Worm (Caenorhabditis elegans): ENCODE results near the gene gei-3.

gei-3 gene

DNA sequence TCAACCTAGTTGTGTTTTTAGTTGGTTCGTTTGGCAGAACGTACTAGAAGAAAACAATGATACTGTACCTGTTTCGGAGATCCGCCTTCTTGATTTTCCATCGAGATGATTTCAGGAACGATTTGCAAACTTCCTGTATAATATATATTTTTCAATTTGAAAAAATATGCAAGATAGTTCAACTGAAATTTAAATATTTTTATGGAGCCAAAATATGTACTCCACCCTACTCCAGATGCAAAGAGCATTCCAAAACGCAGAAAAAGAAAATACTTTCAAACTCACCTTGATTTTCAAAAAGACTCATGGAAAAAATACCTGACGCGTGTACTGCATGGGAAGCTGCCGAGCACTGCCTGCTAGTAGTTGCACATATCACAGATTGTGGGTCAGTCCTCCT lies at the start of gene gei-3:
Gene gei-3, minus strand, starts transcription at position 101 of the 400 bp plus-strand sequence.
- TF ChIP-seq ztf-29 (GFP tag; IDR thresholded peaks at IDR 0.05), result no peak
- TF ChIP-seq cog-1 (tag; optimal IDR thresholded peaks at IDR 0.05), result no peak
- TF ChIP-seq flt-1 (GFP tag; IDR thresholded peaks at IDR 0.05), result no peak
- TF ChIP-seq ref-1 (GFP tag; conservative IDR thresholded peaks at IDR 0.05), result no peak
- no peak for TF ChIP-seq klf-2 (GFP tag; conservative IDR thresholded peaks at IDR 0.05)
- no peak for TF ChIP-seq tab-1 (GFP tag; IDR thresholded peaks at IDR 0.05)
- TF ChIP-seq ztf-23 (GFP tag; IDR thresholded peaks at IDR 0.05), result no peak

DNA sequence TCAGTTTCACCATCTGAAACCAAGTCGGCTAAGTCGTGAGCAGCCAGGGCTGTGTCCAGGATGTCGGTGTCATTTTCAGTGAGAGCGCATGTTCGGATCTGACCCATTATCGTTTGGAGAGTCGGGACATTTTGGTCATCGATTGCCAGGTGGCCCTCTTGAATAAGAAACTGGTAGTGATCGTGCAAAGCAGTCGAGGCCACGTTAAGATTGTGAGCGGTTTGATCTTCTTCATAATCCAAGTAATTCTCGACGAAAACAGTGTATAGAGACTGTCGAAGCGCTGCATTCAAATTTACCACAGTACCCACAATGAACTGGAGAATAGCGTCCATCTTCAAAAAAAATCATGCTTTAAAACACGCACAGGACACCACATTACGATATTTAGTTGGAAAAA lies 49.1 kb upstream of the gei-3 start, which contains the start of gene T14G8.6:
Gene T14G8.6, minus strand, starts transcription at position 338 of the 400 bp plus-strand sequence.
- TF ChIP-seq T22C8.4 (GFP tag; IDR thresholded peaks at IDR 0.05), result no peak
- TF ChIP-seq ztf-29 (GFP tag; IDR thresholded peaks at IDR 0.05), result no peak
- no peak for TF ChIP-seq ztf-23 (GFP tag; IDR thresholded peaks at IDR 0.05)
- no peak for TF ChIP-seq cog-1 (tag; optimal IDR thresholded peaks at IDR 0.05)
- no peak for TF ChIP-seq klf-2 (GFP tag; conservative IDR thresholded peaks at IDR 0.05)
- no peak for TF ChIP-seq ref-1 (GFP tag; conservative IDR thresholded peaks at IDR 0.05)
- no peak for TF ChIP-seq flt-1 (GFP tag; IDR thresholded peaks at IDR 0.05)
- TF ChIP-seq med-1 (GFP tag; optimal IDR thresholded peaks at IDR 0.05; ENCODE audit: insufficient read depth), result no peak
- TF ChIP-seq tab-1 (GFP tag; IDR thresholded peaks at IDR 0.05), result no peak

DNA sequence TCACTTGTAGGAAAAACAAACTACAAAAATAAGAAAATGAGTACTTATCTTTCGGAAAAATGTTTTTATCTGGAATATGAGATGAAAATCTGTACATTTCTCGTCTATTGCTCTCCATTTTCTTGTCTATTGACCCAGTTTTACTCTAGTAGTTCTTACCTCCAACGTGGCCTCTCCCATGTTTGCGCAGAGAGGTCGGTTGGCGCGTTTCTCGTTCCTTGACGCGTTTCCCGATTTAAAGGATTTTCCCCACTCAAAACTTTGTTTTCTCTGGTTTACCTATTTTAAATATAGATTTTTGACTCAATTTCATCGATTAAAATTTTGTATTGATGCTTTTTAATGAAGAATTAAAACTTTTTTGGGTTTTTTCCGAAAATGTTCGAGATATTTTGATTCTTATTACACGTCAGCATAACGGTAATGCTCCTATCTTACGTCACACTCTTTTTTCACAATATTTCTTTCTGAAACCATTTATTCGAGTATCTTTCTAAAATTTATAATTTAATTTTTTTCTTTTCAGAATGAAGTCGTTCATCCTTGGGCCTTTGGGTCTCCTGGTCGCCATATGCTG lies 47.4 kb upstream of the gei-3 start, which contains the start of gene T14G8.3:
Gene T14G8.3, plus strand, starts transcription at position 527 of the 577 bp plus-strand sequence.
- TF ChIP-seq ref-1 (GFP tag; conservative IDR thresholded peaks at IDR 0.05), result no peak
- TF ChIP-seq flt-1 (GFP tag; IDR thresholded peaks at IDR 0.05), result no peak
- TF ChIP-seq med-1 (GFP tag; optimal IDR thresholded peaks at IDR 0.05; ENCODE audit: insufficient read depth), result no peak
- TF ChIP-seq ztf-29 (GFP tag; IDR thresholded peaks at IDR 0.05), result no peak
- TF ChIP-seq T22C8.4 (GFP tag; IDR thresholded peaks at IDR 0.05), result no peak

DNA sequence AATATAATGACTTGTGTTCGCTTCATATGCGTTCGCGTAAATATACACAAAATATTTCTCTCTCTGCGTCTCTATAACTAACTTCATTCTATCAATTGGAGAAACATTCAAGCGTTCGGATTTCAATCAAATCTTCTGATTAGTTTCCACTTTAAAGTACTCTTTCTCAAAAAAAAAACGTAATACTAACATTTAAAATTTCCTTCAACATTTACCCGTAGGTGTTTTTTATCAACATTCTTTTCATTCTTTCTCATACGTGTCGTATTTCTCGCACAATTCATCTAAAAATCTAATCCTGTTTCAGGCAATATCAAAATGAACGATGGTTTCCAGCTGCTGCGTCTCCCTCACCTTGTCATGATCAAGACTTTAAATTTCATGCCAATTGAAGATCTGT lies 44.3 kb upstream of the gei-3 start, which contains the start of gene T14G8.2:
Gene T14G8.2, plus strand, starts transcription at position 301 of the 400 bp plus-strand sequence.
- TF ChIP-seq flt-1 (GFP tag; IDR thresholded peaks at IDR 0.05), result no peak
- TF ChIP-seq ztf-23 (GFP tag; IDR thresholded peaks at IDR 0.05), result no peak
- TF ChIP-seq cog-1 (tag; optimal IDR thresholded peaks at IDR 0.05), result no peak
- TF ChIP-seq med-1 (GFP tag; optimal IDR thresholded peaks at IDR 0.05; ENCODE audit: insufficient read depth), result no peak
- TF ChIP-seq T22C8.4 (GFP tag; IDR thresholded peaks at IDR 0.05), result no peak
- TF ChIP-seq klf-2 (GFP tag; conservative IDR thresholded peaks at IDR 0.05), result no peak
- no peak for TF ChIP-seq tab-1 (GFP tag; IDR thresholded peaks at IDR 0.05)
- TF ChIP-seq ztf-29 (GFP tag; IDR thresholded peaks at IDR 0.05), result no peak
- no peak for TF ChIP-seq ref-1 (GFP tag; conservative IDR thresholded peaks at IDR 0.05)

DNA sequence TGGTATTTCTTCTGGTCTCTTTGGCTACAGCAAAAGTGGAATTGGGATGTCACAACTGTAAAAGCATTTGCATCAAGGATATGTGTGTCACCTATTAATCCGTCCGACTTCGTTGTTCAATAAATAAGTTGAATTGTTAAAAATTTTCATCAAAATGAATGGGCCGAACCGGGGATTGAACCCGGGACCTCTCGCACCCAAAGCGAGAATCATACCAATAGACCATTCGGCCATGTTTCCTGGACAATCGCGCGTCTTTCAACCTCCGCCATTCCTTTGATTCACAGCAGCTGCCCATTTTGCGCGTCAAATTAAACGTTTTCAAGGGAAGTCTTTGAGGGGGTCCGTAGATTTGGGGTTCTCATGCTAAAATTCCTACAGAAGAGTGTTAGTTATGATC lies 41.2 kb upstream of the gei-3 start:
- TF ChIP-seq ztf-23 (GFP tag; IDR thresholded peaks at IDR 0.05), result 0 out of 2 replicates have a peak, but pooled peaks have one; percentile 59
- TF ChIP-seq flt-1 (GFP tag; IDR thresholded peaks at IDR 0.05), result peak; percentile 71
- no peak for TF ChIP-seq med-1 (GFP tag; optimal IDR thresholded peaks at IDR 0.05; ENCODE audit: insufficient read depth)
- no peak for TF ChIP-seq cog-1 (tag; optimal IDR thresholded peaks at IDR 0.05)
- peak; percentile 41; the same call in 1 of the 2 replicates for TF ChIP-seq tab-1 (GFP tag; IDR thresholded peaks at IDR 0.05)
- TF ChIP-seq T22C8.4 (GFP tag; IDR thresholded peaks at IDR 0.05), result no peak; the same call in 1 of the 2 replicates

DNA sequence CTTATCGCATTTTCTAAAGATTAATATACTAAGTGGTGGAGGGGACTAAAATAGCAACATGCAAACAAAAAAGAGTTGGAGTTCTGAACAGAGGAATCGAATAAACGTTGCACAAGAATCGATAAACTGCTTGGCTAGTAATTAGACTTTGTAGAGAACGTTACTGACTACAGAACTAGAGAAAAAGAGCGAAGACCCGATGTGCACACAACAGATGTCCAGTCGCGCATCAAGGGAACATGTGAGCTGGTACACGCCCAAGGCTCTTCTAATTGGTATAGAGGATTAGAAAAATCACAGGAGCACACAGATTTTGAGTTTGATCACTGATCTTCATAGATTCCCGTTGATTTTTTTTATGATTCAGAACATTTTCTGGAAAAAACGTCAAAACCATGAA lies 40.7 kb upstream of the gei-3 start:
- no peak for TF ChIP-seq cog-1 (tag; optimal IDR thresholded peaks at IDR 0.05)
- TF ChIP-seq klf-2 (GFP tag; conservative IDR thresholded peaks at IDR 0.05), result no peak
- 0 out of 2 replicates have a peak, but pooled peaks have one; percentile 24 for TF ChIP-seq flt-1 (GFP tag; IDR thresholded peaks at IDR 0.05)
- no peak for TF ChIP-seq ztf-29 (GFP tag; IDR thresholded peaks at IDR 0.05)
- TF ChIP-seq ztf-23 (GFP tag; IDR thresholded peaks at IDR 0.05), result no peak

DNA sequence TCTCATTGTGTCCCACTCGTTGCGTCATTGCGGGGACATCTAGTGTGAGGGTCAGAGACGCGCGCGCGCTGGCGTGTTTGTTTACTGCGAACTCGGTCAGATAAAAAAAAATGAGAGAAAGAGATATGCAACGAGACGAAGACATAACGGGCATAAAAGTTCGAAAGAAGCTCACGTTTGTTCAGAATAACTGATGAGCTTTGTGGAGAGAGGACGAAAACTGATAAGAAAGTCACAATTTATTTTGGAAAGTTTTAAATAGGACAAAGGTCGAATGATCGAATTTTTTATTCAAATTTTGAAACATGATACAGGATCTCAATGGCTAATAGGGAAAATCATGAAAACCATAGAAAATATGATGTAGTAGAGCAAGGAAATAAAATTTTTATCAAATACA lies 39.6 kb upstream of the gei-3 start:
- no peak for TF ChIP-seq ztf-29 (GFP tag; IDR thresholded peaks at IDR 0.05)
- no peak for TF ChIP-seq cog-1 (tag; optimal IDR thresholded peaks at IDR 0.05)
- TF ChIP-seq ref-1 (GFP tag; conservative IDR thresholded peaks at IDR 0.05), result no peak
- TF ChIP-seq flt-1 (GFP tag; IDR thresholded peaks at IDR 0.05), result no peak
- TF ChIP-seq ztf-23 (GFP tag; IDR thresholded peaks at IDR 0.05), result no peak
- no peak for TF ChIP-seq klf-2 (GFP tag; conservative IDR thresholded peaks at IDR 0.05)
- TF ChIP-seq tab-1 (GFP tag; IDR thresholded peaks at IDR 0.05), result no peak
- TF ChIP-seq T22C8.4 (GFP tag; IDR thresholded peaks at IDR 0.05), result no peak
- no peak for TF ChIP-seq med-1 (GFP tag; optimal IDR thresholded peaks at IDR 0.05; ENCODE audit: insufficient read depth)

DNA sequence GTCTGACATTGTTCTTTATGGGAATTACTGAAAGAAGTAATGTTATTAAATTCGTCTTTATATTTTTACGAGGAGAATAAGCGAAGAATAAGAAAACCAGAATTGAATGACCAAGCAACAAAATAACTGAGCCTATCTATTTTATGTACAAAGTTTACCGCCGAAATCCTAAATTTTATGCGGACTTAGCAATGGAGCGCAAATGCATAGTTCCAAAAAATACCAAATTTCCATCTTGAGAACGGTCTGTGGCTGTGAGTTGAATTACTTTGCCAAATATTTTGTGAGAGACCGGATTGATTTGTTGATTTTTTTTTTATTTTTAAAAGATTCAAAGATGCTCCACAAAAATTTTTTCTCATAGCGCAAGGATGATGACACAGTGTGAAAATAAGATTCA lies 39.1 kb upstream of the gei-3 start, which contains the start of gene chd-3:
Gene chd-3, minus strand, starts transcription at position 27 of the 400 bp plus-strand sequence.
- TF ChIP-seq med-1 (GFP tag; optimal IDR thresholded peaks at IDR 0.05; ENCODE audit: insufficient read depth) (no peak), flt-1 (GFP tag; IDR thresholded peaks at IDR 0.05) (no peak), klf-2 (GFP tag; conservative IDR thresholded peaks at IDR 0.05) (no peak)

DNA sequence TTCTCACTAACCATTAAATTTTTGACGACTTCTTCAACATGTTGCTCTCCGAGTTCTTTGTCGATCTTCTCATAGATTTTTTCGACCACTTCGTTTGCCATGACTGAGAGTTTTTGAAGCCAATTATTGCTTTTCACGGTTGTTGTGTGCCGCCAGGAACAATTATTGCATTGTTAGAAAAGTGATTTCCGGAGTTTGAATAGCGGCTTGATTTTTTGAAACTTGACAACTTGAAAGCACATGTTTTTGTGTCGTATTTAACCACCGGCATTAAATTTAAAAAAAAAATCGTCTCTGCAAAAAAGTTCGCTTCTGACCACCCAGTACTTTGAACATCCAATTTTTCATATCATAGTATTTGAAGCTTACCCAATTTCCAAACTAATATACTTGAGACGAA lies 32.6 kb upstream of the gei-3 start, which contains the start of gene C52G5.3:
Gene C52G5.3, minus strand, starts transcription at position 101 of the 400 bp plus-strand sequence.
- TF ChIP-seq cog-1 (tag; optimal IDR thresholded peaks at IDR 0.05), result no peak
- no peak for TF ChIP-seq flt-1 (GFP tag; IDR thresholded peaks at IDR 0.05)
- TF ChIP-seq ztf-23 (GFP tag; IDR thresholded peaks at IDR 0.05), result no peak

DNA sequence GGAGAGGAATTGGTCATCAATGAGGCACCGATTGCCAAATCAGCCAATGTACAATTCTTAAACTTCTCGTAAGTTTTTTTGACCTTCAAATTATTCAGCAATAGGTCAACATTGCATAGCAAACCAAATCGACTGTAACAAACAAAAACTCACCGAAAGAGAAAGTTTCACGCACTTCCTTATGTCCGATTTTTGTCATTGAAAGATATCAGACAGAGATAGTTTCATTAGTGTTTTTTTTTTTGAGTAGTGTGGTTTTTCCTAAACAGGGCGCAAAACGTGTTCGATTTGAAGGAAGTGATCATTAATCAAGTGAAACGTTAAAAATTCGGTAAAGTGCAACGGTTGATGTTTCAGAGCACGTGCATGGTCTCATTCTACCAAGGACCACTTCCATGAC lies 30.7 kb upstream of the gei-3 start:
- no peak for TF ChIP-seq klf-2 (GFP tag; conservative IDR thresholded peaks at IDR 0.05)
- no peak for TF ChIP-seq ztf-29 (GFP tag; IDR thresholded peaks at IDR 0.05)
- no peak for TF ChIP-seq tab-1 (GFP tag; IDR thresholded peaks at IDR 0.05)
- TF ChIP-seq cog-1 (tag; optimal IDR thresholded peaks at IDR 0.05), result no peak
